Worm (Caenorhabditis elegans) whole organism, young adult: ENCODE measurements around the gene R11E3.2.

Source experiments
- B0035.1 ChIP-seq: sonication (generic microtip); optimal IDR thresholded peaks from 2 replicates; lab custom pipeline; 2016; ENCODE audit warnings: missing genetic modification characterization, mild to moderate bottlenecking, missing compliant biosample characterization, missing genotype, missing genetic modification reagents
- F10E7.11 ChIP-seq: sonication (generic microtip); optimal IDR thresholded peaks from 2 replicates; lab custom pipeline; 2017; ENCODE audit warnings: mild to moderate bottlenecking, missing genetic modification characterization, moderate library complexity, missing compliant biosample characterization
- F49E8.2 ChIP-seq: sonication (generic microtip); optimal IDR thresholded peaks from 3 replicates; lab custom pipeline; 2017; ENCODE audit warnings: missing genetic modification characterization, mild to moderate bottlenecking, missing compliant biosample characterization, antibody characterized with exemption, moderate library complexity; ENCODE audit not compliant: insufficient read depth
- F57C9.4 ChIP-seq: sonication (generic microtip); optimal IDR thresholded peaks from 2 replicates; lab custom pipeline; 2017; ENCODE audit warnings: mild to moderate bottlenecking, missing genetic modification characterization, missing compliant biosample characterization
- K12H6.12 ChIP-seq: fragments of 200-800 bp; sonication (Bioruptor generic); optimal IDR thresholded peaks from 2 replicates; lab custom pipeline; 2018; ENCODE audit warnings: mild to moderate bottlenecking, missing genetic modification characterization, missing compliant biosample characterization
- Y56A3A.18 ChIP-seq: fragments of 200-800 bp; sonication (Bioruptor generic); IDR thresholded peaks from 2 replicates; pipeline ENCODE4 v1.3.6; 2022; ENCODE audit warnings: missing genetic modification reagents, missing genetic modification characterization, missing compliant biosample characterization
- Y95B8A.8 ChIP-seq: fragments of 200-800 bp; sonication (Bioruptor generic); IDR thresholded peaks from 2 replicates; pipeline ENCODE4 v1.3.6; 2022; ENCODE audit warnings: missing genetic modification reagents, missing genetic modification characterization, missing compliant biosample characterization
- atf-7 ChIP-seq: sonication (generic microtip); optimal IDR thresholded peaks from 2 replicates; lab custom pipeline; 2017; ENCODE audit warnings: mild to moderate bottlenecking, missing genetic modification characterization, missing compliant biosample characterization
- athp-1 ChIP-seq: sonication (generic microtip); optimal IDR thresholded peaks from 2 replicates; lab custom pipeline; 2017; ENCODE audit warnings: mild to moderate bottlenecking, missing genetic modification characterization, missing compliant biosample characterization
- bed-1 ChIP-seq: fragments of 200-800 bp; sonication (Bioruptor generic); IDR thresholded peaks from 2 replicates; pipeline ENCODE4 v1.3.6; 2022; ENCODE audit warnings: missing genetic modification reagents, missing genetic modification characterization, missing compliant biosample characterization
- ccch-3 ChIP-seq: fragments of 200-800 bp; sonication (Bioruptor generic); optimal IDR thresholded peaks from 2 replicates; lab custom pipeline; 2018; ENCODE audit warnings: mild to moderate bottlenecking, missing genetic modification characterization, missing compliant biosample characterization
- ceh-27 ChIP-seq: fragments of 200-800 bp; sonication (Bioruptor generic); optimal IDR thresholded peaks from 2 replicates; lab custom pipeline; 2018; ENCODE audit warnings: mild to moderate bottlenecking, missing genetic modification characterization, moderate library complexity, missing compliant biosample characterization
- ceh-79 ChIP-seq: sonication (generic microtip); optimal IDR thresholded peaks from 2 replicates; lab custom pipeline; 2017; ENCODE audit warnings: mild to moderate bottlenecking, missing genetic modification characterization, missing compliant biosample characterization
- dox-1 ChIP-seq: fragments of 200-800 bp; sonication (Bioruptor generic); IDR thresholded peaks from 2 replicates; pipeline ENCODE4 v1.3.6; 2022; ENCODE audit warnings: missing genetic modification reagents, missing genetic modification characterization, missing compliant biosample characterization
- dpff-1 ChIP-seq: sonication (generic microtip); optimal IDR thresholded peaks from 2 replicates; lab custom pipeline; 2017; ENCODE audit warnings: mild to moderate bottlenecking, missing genetic modification characterization, missing compliant biosample characterization
- egl-18 ChIP-seq: fragments of 200-800 bp; sonication (Bioruptor generic); IDR thresholded peaks from 2 replicates; pipeline ENCODE4 v1.3.6; 2022; ENCODE audit warnings: missing genetic modification reagents, missing genetic modification characterization, missing compliant biosample characterization
- ekl-4 ChIP-seq: fragments of 200-800 bp; sonication (Bioruptor generic); IDR thresholded peaks from 2 replicates; pipeline ENCODE4 v1.3.6; 2022; ENCODE audit warnings: missing genetic modification reagents, missing genetic modification characterization, missing compliant biosample characterization
- ets-4 ChIP-seq: fragments of 200-800 bp; sonication (Bioruptor generic); optimal IDR thresholded peaks from 2 replicates; lab custom pipeline; 2018; ENCODE audit warnings: mild to moderate bottlenecking, missing genetic modification characterization, missing compliant biosample characterization
- him-1 ChIP-seq: sonication (generic microtip); optimal IDR thresholded peaks from 2 replicates; lab custom pipeline; 2016; ENCODE audit warnings: missing genotype, missing genetic modification reagents, missing genetic modification characterization, missing compliant biosample characterization
- hlh-26 ChIP-seq: fragments of 200-800 bp; sonication (Bioruptor generic); conservative IDR thresholded peaks from 2 replicates; pipeline ENCODE4 v1.3.6; 2022; ENCODE audit warnings: missing genetic modification reagents, missing genetic modification characterization, missing compliant biosample characterization
- hmg-20 ChIP-seq: fragments of 200-800 bp; sonication (Bioruptor generic); IDR thresholded peaks from 2 replicates; pipeline ENCODE4 v1.3.6; 2022; ENCODE audit warnings: missing genetic modification reagents, missing genetic modification characterization, missing compliant biosample characterization
- hrde-1 ChIP-seq: sonication (generic microtip); optimal IDR thresholded peaks from 2 replicates; lab custom pipeline; 2016; ENCODE audit warnings: missing genetic modification characterization, mild to moderate bottlenecking, missing compliant biosample characterization, moderate library complexity, missing genotype, missing genetic modification reagents, borderline replicate concordance
- lag-1 ChIP-seq: fragments of 200-800 bp; sonication (Bioruptor generic); IDR thresholded peaks from 2 replicates; pipeline ENCODE4 v1.3.6; 2022; ENCODE audit warnings: missing genetic modification reagents, missing genetic modification characterization, missing compliant biosample characterization
- let-607 ChIP-seq, 2 experiments: fragments of 200-800 bp in 1 of 2; sonication (Bioruptor generic) in 1 of 2; sonication (generic microtip) in 1 of 2; optimal IDR thresholded peaks; 2 replicates each; lab custom pipeline; 2016 to 2018; ENCODE audit warnings: mild to moderate bottlenecking in 2 of 2, missing compliant biosample characterization in 2 of 2, missing genetic modification characterization in 2 of 2, moderate library complexity in 2 of 2, missing genotype in 1 of 2
- lir-1 ChIP-seq: fragments of 200-800 bp; sonication (Bioruptor generic); conservative IDR thresholded peaks from 2 replicates; pipeline ENCODE4 v1.3.6; 2022; ENCODE audit warnings: missing genetic modification reagents, missing genetic modification characterization, missing compliant biosample characterization
- madf-3 ChIP-seq: fragments of 200-800 bp; sonication (Bioruptor generic); IDR thresholded peaks from 2 replicates; pipeline ENCODE4 v1.3.6; 2022; ENCODE audit warnings: missing genetic modification reagents, missing genetic modification characterization, missing compliant biosample characterization
- madf-6 ChIP-seq: fragments of 200-800 bp; sonication (Bioruptor generic); IDR thresholded peaks from 2 replicates; pipeline ENCODE4 v1.3.6; 2022; ENCODE audit warnings: missing genetic modification reagents, missing genetic modification characterization, missing compliant biosample characterization
- madf-8 ChIP-seq: fragments of 200-800 bp; sonication (Bioruptor generic); conservative IDR thresholded peaks from 2 replicates; pipeline ENCODE4 v1.3.6; 2022; ENCODE audit warnings: missing genetic modification reagents, missing genetic modification characterization, missing compliant biosample characterization
- nhr-120 ChIP-seq: fragments of 200-800 bp; sonication (Bioruptor generic); IDR thresholded peaks from 2 replicates; pipeline ENCODE4 v1.3.6; 2022; ENCODE audit warnings: missing genetic modification characterization, missing compliant biosample characterization
- rcor-1 ChIP-seq: fragments of 200-800 bp; sonication (Bioruptor generic); IDR thresholded peaks from 2 replicates; pipeline ENCODE4 v1.3.6; 2022; ENCODE audit warnings: missing genetic modification reagents, missing genetic modification characterization, missing compliant biosample characterization
- repo-1 ChIP-seq: sonication (generic microtip); optimal IDR thresholded peaks from 2 replicates; lab custom pipeline; 2017; ENCODE audit warnings: mild to moderate bottlenecking, missing genetic modification characterization, missing compliant biosample characterization
- snpc-3.4 ChIP-seq: sonication (generic microtip); optimal IDR thresholded peaks from 2 replicates; lab custom pipeline; 2017; ENCODE audit warnings: missing genetic modification characterization, mild to moderate bottlenecking, missing compliant biosample characterization, antibody characterized with exemption, moderate library complexity, missing genotype, missing genetic modification reagents
- snpc-4 ChIP-seq, 5 experiments: fragments of 150-350 bp in 1 of 5; sonication (generic microtip) in 4 of 5; optimal IDR thresholded peaks; 2 replicates each; lab custom pipeline; 2014 to 2018; ENCODE audit warnings: missing genetic modification characterization in 5 of 5, missing biosample characterization in 3 of 5, antibody characterized with exemption in 2 of 5, mild to moderate bottlenecking in 2 of 5, missing compliant biosample characterization in 2 of 5, missing genotype in 2 of 5, moderate library complexity in 2 of 5, missing genetic modification reagents in 1 of 5
- sptf-2 ChIP-seq: fragments of 200-800 bp; sonication (Bioruptor generic); optimal IDR thresholded peaks from 2 replicates; lab custom pipeline; 2018; ENCODE audit warnings: mild to moderate bottlenecking, missing genetic modification characterization, missing compliant biosample characterization
- tbp1 ChIP-seq: fragments of 200-800 bp; sonication (Bioruptor generic); optimal IDR thresholded peaks from 2 replicates; lab custom pipeline; 2018; ENCODE audit warnings: mild to moderate bottlenecking, missing genetic modification characterization, missing compliant biosample characterization

Gene R11E3.2

DNA sequence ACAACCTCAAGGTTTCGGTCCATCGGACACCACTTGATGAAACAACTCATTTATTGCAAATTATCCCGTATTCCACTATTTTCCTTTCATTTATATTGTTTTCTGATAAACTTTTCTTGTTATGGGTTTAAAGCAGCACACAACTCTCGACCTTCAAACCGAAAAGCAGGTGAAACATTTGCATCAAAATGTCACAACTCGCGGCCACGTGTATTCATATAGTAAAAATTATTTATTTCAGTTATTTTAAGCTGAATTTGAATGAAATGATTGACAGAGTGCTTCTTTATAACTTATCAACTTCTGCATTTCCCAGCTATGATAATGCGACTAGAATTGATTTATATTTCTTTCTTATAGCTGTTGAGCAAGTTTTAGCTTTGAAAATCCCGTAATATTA lies 40.0 kb downstream of the R11E3.2 start, which contains the start of gene srw-95 (continued):
- TF ChIP-seq bed-1 (GFP tag; lab: Robert Waterston, UW) (0 out of 2 replicates have a peak, but pooled peaks have one; percentile 8), dpff-1 (tag; lab: Kevin White, UChicago) (no peak), snpc-3.4 (tag; lab: Kevin White, UChicago) (peak; percentile 24), snpc-4 (GFP tag; optimal IDR thresholded peaks at IDR 0.05; lab: Kevin White, UChicago) (no peak), snpc-4 (tag; optimal IDR thresholded peaks at IDR 0.05; lab: Kevin White, UChicago) (peak in 2 of 4 experiments; percentile 51 to 81), F10E7.11 (tag; lab: Kevin White, UChicago) (no peak), K12H6.12 (tag; lab: Kevin White, UChicago) (no peak), F49E8.2 (tag; lab: Kevin White, UChicago) (peak; percentile 59), madf-8 (no peak), him-1 (tag; lab: Kevin White, UChicago) (no peak), egl-18 (GFP tag; lab: Robert Waterston, UW) (no peak), madf-3 (GFP tag; lab: Robert Waterston, UW) (0 out of 2 replicates have a peak, but pooled peaks have one; percentile 71), F57C9.4 (tag; lab: Kevin White, UChicago) (no peak), lir-1 (GFP tag; lab: Robert Waterston, UW) (no peak), atf-7 (tag; lab: Kevin White, UChicago) (peak; percentile 9), ccch-3 (GFP tag; lab: Kevin White, UChicago) (no peak), hrde-1 (peak; percentile 53), tbp1 (GFP tag; lab: Kevin White, UChicago) (peak; percentile 38), athp-1 (tag; lab: Kevin White, UChicago) (no peak), nhr-120 (GFP tag; lab: Robert Waterston, UW) (no peak), hmg-20 (GFP tag; lab: Robert Waterston, UW) (no peak), let-607 (tag; optimal IDR thresholded peaks at IDR 0.05; lab: Kevin White, UChicago) (no peak), madf-6 (GFP tag; lab: Robert Waterston, UW) (peak; percentile 45; the same call in 1 of the 2 replicates), ceh-27 (GFP tag; lab: Kevin White, UChicago) (no peak), dox-1 (GFP tag; lab: Robert Waterston, UW) (no peak)
- TF ChIP-seq, all 124 proteins: peak for 24

DNA sequence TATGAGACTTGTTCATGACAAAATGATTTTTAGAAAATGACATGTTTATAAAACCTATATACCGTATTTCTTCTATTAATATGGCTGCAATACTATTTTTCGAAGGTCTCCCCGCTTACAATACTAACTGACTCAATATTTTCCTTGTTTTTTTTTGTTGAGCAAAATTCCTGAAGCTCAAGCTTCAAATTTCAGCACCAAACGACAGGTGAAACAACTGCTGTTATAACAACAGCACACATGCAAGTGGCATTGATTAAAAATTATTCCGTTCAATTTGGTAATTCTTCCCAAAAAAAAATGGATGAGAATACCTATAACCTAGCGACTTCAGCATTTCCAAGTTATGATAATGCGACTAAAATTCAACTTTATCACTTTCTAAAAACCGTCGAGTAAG lies 42.3 kb downstream of the R11E3.2 start, which contains the start of gene srw-94:
TSS of gene srw-94 (plus strand) at position 301 of the 400 bp plus-strand sequence.
- TF ChIP-seq ets-4 (no peak), ccch-3 (GFP tag; lab: Kevin White, UChicago) (no peak), F57C9.4 (tag; lab: Kevin White, UChicago) (no peak), snpc-4 (GFP tag; optimal IDR thresholded peaks at IDR 0.05; lab: Kevin White, UChicago) (no peak), snpc-4 (tag; optimal IDR thresholded peaks at IDR 0.05; lab: Kevin White, UChicago) (no peak), Y56A3A.18 (GFP tag; lab: Robert Waterston, UW) (no peak), hlh-26 (GFP tag; lab: Robert Waterston, UW) (no peak), rcor-1 (GFP tag; lab: Robert Waterston, UW) (no peak), sptf-2 (no peak), B0035.1 (no peak), repo-1 (tag; lab: Kevin White, UChicago) (no peak), Y95B8A.8 (GFP tag; lab: Robert Waterston, UW) (no peak), him-1 (tag; lab: Kevin White, UChicago) (no peak), ceh-79 (tag; lab: Kevin White, UChicago) (no peak), lag-1 (no peak), ekl-4 (GFP tag; lab: Robert Waterston, UW) (no peak)
